Fruit fly (Drosophila melanogaster): ENCODE data around the gene CG10516.

CG10516 gene

DNA sequence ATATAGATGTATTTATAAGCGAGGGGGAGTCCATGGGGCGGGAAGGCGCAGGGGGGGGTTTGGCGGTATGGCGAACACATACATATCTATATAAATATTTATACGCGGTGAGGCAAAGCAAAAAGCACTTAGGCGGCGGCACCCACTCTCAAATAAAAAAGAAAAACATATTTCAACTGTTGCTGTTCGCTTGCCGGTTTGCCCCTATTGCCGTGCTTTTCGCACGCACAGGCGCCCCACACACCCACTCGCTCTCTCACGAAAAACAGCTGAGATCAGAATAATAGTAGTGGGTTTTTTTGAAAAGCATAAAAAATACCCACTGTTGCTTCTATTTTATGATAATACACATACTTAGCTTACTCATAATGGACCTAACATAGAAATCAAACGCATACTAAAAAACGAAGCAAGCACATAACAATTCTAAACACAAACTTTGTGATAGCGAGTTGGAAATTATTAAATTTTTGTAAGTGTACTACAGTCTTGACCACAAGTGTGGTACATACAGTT is 33.2 kb downstream of the CG10516 start (continued):
- TF ChIP-seq gem (tag; optimal IDR thresholded peaks at IDR 0.05) = peak; percentile 88
- no peak for TF ChIP-seq stwl (tag; optimal IDR thresholded peaks at IDR 0.05)
- no peak for TF ChIP-seq Opbp (GFP tag; IDR thresholded peaks at IDR 0.05; ENCODE audit: partially characterized antibody)
- peak; percentile 94 for TF ChIP-seq abd-A (tag; optimal IDR thresholded peaks at IDR 0.05)
- peak; percentile 58 for TF ChIP-seq Aef1 (GFP tag; IDR thresholded peaks at IDR 0.05)
- TF ChIP-seq MTF-1 (GFP tag; optimal IDR thresholded peaks at IDR 0.05; ENCODE audit: borderline replicate concordance) = no peak
- TF ChIP-seq CG30403 (GFP tag; optimal IDR thresholded peaks at IDR 0.05) = peak; percentile 83
- peak; percentile 72 for TF ChIP-seq HmgD (GFP tag; optimal IDR thresholded peaks at IDR 0.05)
- peak; percentile 67 for TF ChIP-seq Xbp1 (GFP tag; optimal IDR thresholded peaks at IDR 0.05)
- no peak; the same call in 2 of the 3 replicates for TF ChIP-seq Mrtf (GFP tag; IDR thresholded peaks at IDR 0.05)
- TF ChIP-seq CG8290 (GFP tag; optimal IDR thresholded peaks at IDR 0.05) = no peak
- peak in 1 of 2 experiments; percentile 71 for TF ChIP-seq CG8290 (tag; optimal IDR thresholded peaks at IDR 0.05)
- 0 out of 3 replicates have a peak, but pooled peaks have one; percentile 63 for TF ChIP-seq CG11093 (GFP tag; IDR thresholded peaks at IDR 0.05)
- peak; percentile 48 for TF ChIP-seq Hey (tag; optimal IDR thresholded peaks at IDR 0.05)
- TF ChIP-seq sob (GFP tag; IDR thresholded peaks at IDR 0.05) = peak; percentile 79
- peak; percentile 78 for TF ChIP-seq org-1 (GFP tag; optimal IDR thresholded peaks at IDR 0.05)
- TF ChIP-seq Stat92E (GFP tag; optimal IDR thresholded peaks at IDR 0.05) = no peak
- TF ChIP-seq CG18476 (GFP tag; optimal IDR thresholded peaks at IDR 0.05) = peak; percentile 58
- TF ChIP-seq chn (GFP tag; optimal IDR thresholded peaks at IDR 0.05) = peak; percentile 40
- TF ChIP-seq CG11696 (GFP tag; IDR thresholded peaks at IDR 0.05) = peak; percentile 91
- TF ChIP-seq dan (GFP tag; IDR thresholded peaks at IDR 0.05) = no peak
- TF ChIP-seq YL-1 (GFP tag; optimal IDR thresholded peaks at IDR 0.05) = peak; percentile 27
- peak; percentile 51 for TF ChIP-seq Abd-B (GFP tag; optimal IDR thresholded peaks at IDR 0.05)
- TF ChIP-seq Spps (tag; optimal IDR thresholded peaks at IDR 0.05) = no peak
- TF ChIP-seq prd (optimal IDR thresholded peaks at IDR 0.05) = no peak
- peak; percentile 61 for TF ChIP-seq prd (GFP tag; IDR thresholded peaks at IDR 0.05)
- peak; percentile 91 for TF ChIP-seq row (GFP tag; IDR thresholded peaks at IDR 0.05)
- peak; percentile 35 for TF ChIP-seq CG5180 (GFP tag; optimal IDR thresholded peaks at IDR 0.05)
- TF ChIP-seq CrebB (tag; optimal IDR thresholded peaks at IDR 0.05) = peak; percentile 72
- TF ChIP-seq Hr51 (GFP tag; optimal IDR thresholded peaks at IDR 0.05) = peak; percentile 65 to 85
- peak; percentile 55 for TF ChIP-seq Hr3 (GFP tag; optimal IDR thresholded peaks at IDR 0.05)
- peak in 1 of 2 experiments; percentile 45 for TF ChIP-seq insv (GFP tag; optimal IDR thresholded peaks at IDR 0.05)
- TF ChIP-seq sqz (GFP tag; optimal IDR thresholded peaks at IDR 0.05) = peak; percentile 35
- no peak for TF ChIP-seq CG13287 (GFP tag; IDR thresholded peaks at IDR 0.05; ENCODE audit: partially characterized antibody)
- TF ChIP-seq TFAM (GFP tag; optimal IDR thresholded peaks at IDR 0.05) = no peak
- TF ChIP-seq CG2889 (GFP tag; IDR thresholded peaks at IDR 0.05) = peak; percentile 52; the same call in 1 of the 3 replicates
- TF ChIP-seq pros (GFP tag; optimal IDR thresholded peaks at IDR 0.05) = no peak
- TF ChIP-seq Oaz (GFP tag; IDR thresholded peaks at IDR 0.05) = peak; percentile 58
- TF ChIP-seq tll (GFP tag; optimal IDR thresholded peaks at IDR 0.05) = no peak
- TF ChIP-seq CG9797 (GFP tag; optimal IDR thresholded peaks at IDR 0.05) = no peak
- TF ChIP-seq gfzf (GFP tag; optimal IDR thresholded peaks at IDR 0.05) = no peak
- peak; percentile 50; the same call in 2 of the 4 replicates for TF ChIP-seq Gug (GFP tag; IDR thresholded peaks at IDR 0.05)
- peak; percentile 50; the same call in 1 of the 2 replicates for TF ChIP-seq CG31224 (GFP tag; IDR thresholded peaks at IDR 0.05)
- no peak for TF ChIP-seq bbx (GFP tag; IDR thresholded peaks at IDR 0.05; ENCODE audit: partially characterized antibody)
- no peak for TF ChIP-seq lola (GFP tag; optimal IDR thresholded peaks at IDR 0.05)
- TF ChIP-seq CG7839 (tag; optimal IDR thresholded peaks at IDR 0.05) = peak; percentile 86
- peak; percentile 60 for TF ChIP-seq az2 (GFP tag; optimal IDR thresholded peaks at IDR 0.05)
- peak; percentile 28 for TF ChIP-seq Ets97D (GFP tag; optimal IDR thresholded peaks at IDR 0.05)
- peak; percentile 68 for TF ChIP-seq CG12299 (tag; optimal IDR thresholded peaks at IDR 0.05)

Measured in whole organism, embryonic.